Worm (Caenorhabditis elegans) whole organism, young adult: ENCODE results near the gene nra-3.

Experiments used
- B0019.2 ChIP-seq: fragments of 200-800 bp; sonication (Bioruptor generic); conservative IDR thresholded peaks from 2 replicates; pipeline ENCODE4 v1.3.6; 2022; ENCODE audit warnings: missing genetic modification reagents, missing genetic modification characterization, missing compliant biosample characterization
- B0035.1 ChIP-seq: sonication (generic microtip); optimal IDR thresholded peaks from 2 replicates; lab custom pipeline; 2016; ENCODE audit warnings: missing genetic modification characterization, mild to moderate bottlenecking, missing compliant biosample characterization, missing genotype, missing genetic modification reagents
- B0261.1 ChIP-seq: sonication (generic microtip); optimal IDR thresholded peaks from 2 replicates; lab custom pipeline; 2016; ENCODE audit warnings: mild to moderate bottlenecking, missing genetic modification characterization, moderate library complexity, missing compliant biosample characterization
- B0336.3 ChIP-seq: fragments of 200-800 bp; sonication (Bioruptor generic); IDR thresholded peaks from 2 replicates; pipeline ENCODE4 v1.3.6; 2022; ENCODE audit warnings: missing genetic modification characterization, missing compliant biosample characterization
- C06A6.2 ChIP-seq: fragments of 200-800 bp; sonication (Bioruptor generic); conservative IDR thresholded peaks from 2 replicates; pipeline ENCODE4 v1.3.6; 2022; ENCODE audit warnings: missing genetic modification characterization, missing compliant biosample characterization
- C17E4.6 ChIP-seq: fragments of 200-800 bp; sonication (Bioruptor generic); IDR thresholded peaks from 2 replicates; pipeline ENCODE4 v1.3.6; 2022; ENCODE audit warnings: missing genetic modification reagents, missing genetic modification characterization, missing compliant biosample characterization
- F10E7.11 ChIP-seq: sonication (generic microtip); optimal IDR thresholded peaks from 2 replicates; lab custom pipeline; 2017; ENCODE audit warnings: mild to moderate bottlenecking, missing genetic modification characterization, moderate library complexity, missing compliant biosample characterization
- F23B12.7 ChIP-seq: sonication (generic microtip); optimal IDR thresholded peaks from 2 replicates; lab custom pipeline; 2017; ENCODE audit warnings: missing genetic modification characterization, mild to moderate bottlenecking, missing compliant biosample characterization, antibody characterized with exemption, moderate library complexity; ENCODE audit not compliant: insufficient read depth
- K11D2.4 ChIP-seq: fragments of 200-800 bp; sonication (Bioruptor generic); IDR thresholded peaks from 2 replicates; pipeline ENCODE4 v1.3.6; 2022; ENCODE audit warnings: missing genetic modification reagents, missing genetic modification characterization, missing compliant biosample characterization
- K12H6.12 ChIP-seq: fragments of 200-800 bp; sonication (Bioruptor generic); optimal IDR thresholded peaks from 2 replicates; lab custom pipeline; 2018; ENCODE audit warnings: mild to moderate bottlenecking, missing genetic modification characterization, missing compliant biosample characterization
- Y53G8AR.9 ChIP-seq: fragments of 200-800 bp; sonication (Bioruptor generic); conservative IDR thresholded peaks from 2 replicates; pipeline ENCODE4 v1.3.6; 2022; ENCODE audit warnings: missing genetic modification reagents, missing genetic modification characterization, missing compliant biosample characterization
- Y56A3A.18 ChIP-seq: fragments of 200-800 bp; sonication (Bioruptor generic); IDR thresholded peaks from 2 replicates; pipeline ENCODE4 v1.3.6; 2022; ENCODE audit warnings: missing genetic modification reagents, missing genetic modification characterization, missing compliant biosample characterization
- Y67H2A.10 ChIP-seq: fragments of 200-800 bp; sonication (Bioruptor generic); conservative IDR thresholded peaks from 2 replicates; pipeline ENCODE4 v1.3.6; 2022; ENCODE audit warnings: missing genetic modification reagents, missing genetic modification characterization, missing compliant biosample characterization
- Y95B8A.8 ChIP-seq: fragments of 200-800 bp; sonication (Bioruptor generic); IDR thresholded peaks from 2 replicates; pipeline ENCODE4 v1.3.6; 2022; ENCODE audit warnings: missing genetic modification reagents, missing genetic modification characterization, missing compliant biosample characterization
- ZK185.1 ChIP-seq: sonication (generic microtip); optimal IDR thresholded peaks from 2 replicates; lab custom pipeline; 2016; ENCODE audit warnings: mild to moderate bottlenecking, missing genetic modification characterization, missing compliant biosample characterization; ENCODE audit not compliant: poor library complexity, severe bottlenecking
- akir-1 ChIP-seq: fragments of 200-800 bp; sonication (Bioruptor generic); optimal IDR thresholded peaks from 2 replicates; lab custom pipeline; 2018; ENCODE audit warnings: mild to moderate bottlenecking, missing genetic modification characterization, moderate library complexity, missing compliant biosample characterization
- atf-7 ChIP-seq: sonication (generic microtip); optimal IDR thresholded peaks from 2 replicates; lab custom pipeline; 2017; ENCODE audit warnings: mild to moderate bottlenecking, missing genetic modification characterization, missing compliant biosample characterization
- attf-3 ChIP-seq: fragments of 200-800 bp; sonication (Bioruptor generic); conservative IDR thresholded peaks from 2 replicates; pipeline ENCODE4 v1.3.6; 2022; ENCODE audit warnings: missing genetic modification reagents, missing genetic modification characterization, missing compliant biosample characterization
- attf-6 ChIP-seq: fragments of 200-800 bp; sonication (Bioruptor generic); IDR thresholded peaks from 2 replicates; pipeline ENCODE4 v1.3.6; 2022; ENCODE audit warnings: missing genetic modification reagents, missing genetic modification characterization, missing compliant biosample characterization
- bed-2 ChIP-seq: fragments of 200-800 bp; sonication (Bioruptor generic); IDR thresholded peaks from 2 replicates; pipeline ENCODE4 v1.3.6; 2022; ENCODE audit warnings: missing genetic modification reagents, missing genetic modification characterization, missing compliant biosample characterization
- ceh-27 ChIP-seq: fragments of 200-800 bp; sonication (Bioruptor generic); optimal IDR thresholded peaks from 2 replicates; lab custom pipeline; 2018; ENCODE audit warnings: mild to moderate bottlenecking, missing genetic modification characterization, moderate library complexity, missing compliant biosample characterization
- egrh-3 ChIP-seq: fragments of 200-800 bp; sonication (Bioruptor generic); IDR thresholded peaks from 2 replicates; pipeline ENCODE4 v1.3.6; 2022; ENCODE audit warnings: missing genetic modification reagents, missing genetic modification characterization, missing compliant biosample characterization
- ekl-4 ChIP-seq: fragments of 200-800 bp; sonication (Bioruptor generic); IDR thresholded peaks from 2 replicates; pipeline ENCODE4 v1.3.6; 2022; ENCODE audit warnings: missing genetic modification reagents, missing genetic modification characterization, missing compliant biosample characterization
- ets-4 ChIP-seq: fragments of 200-800 bp; sonication (Bioruptor generic); optimal IDR thresholded peaks from 2 replicates; lab custom pipeline; 2018; ENCODE audit warnings: mild to moderate bottlenecking, missing genetic modification characterization, missing compliant biosample characterization
- him-1 ChIP-seq: sonication (generic microtip); optimal IDR thresholded peaks from 2 replicates; lab custom pipeline; 2016; ENCODE audit warnings: missing genotype, missing genetic modification reagents, missing genetic modification characterization, missing compliant biosample characterization
- hlh-12 ChIP-seq: sonication (generic microtip); optimal IDR thresholded peaks from 2 replicates; lab custom pipeline; 2016; ENCODE audit warnings: missing genetic modification characterization, missing compliant biosample characterization
- hmg-1.2 ChIP-seq: fragments of 200-800 bp; sonication (Bioruptor generic); IDR thresholded peaks from 2 replicates; pipeline ENCODE4 v1.3.6; 2022; ENCODE audit warnings: missing genetic modification reagents, missing genetic modification characterization, missing compliant biosample characterization
- hrde-1 ChIP-seq: sonication (generic microtip); optimal IDR thresholded peaks from 2 replicates; lab custom pipeline; 2016; ENCODE audit warnings: missing genetic modification characterization, mild to moderate bottlenecking, missing compliant biosample characterization, moderate library complexity, missing genotype, missing genetic modification reagents, borderline replicate concordance
- lin-26 ChIP-seq: fragments of 200-800 bp; sonication (Bioruptor generic); IDR thresholded peaks from 2 replicates; pipeline ENCODE4 v1.3.6; 2022; ENCODE audit warnings: missing genetic modification reagents, missing genetic modification characterization, missing compliant biosample characterization
- lin-35 ChIP-seq, 3 experiments: fragments of 150-350 bp in 2 of 3; sonication (generic microtip) in 1 of 3; optimal IDR thresholded peaks; 2 replicates each; lab custom pipeline; 2014 to 2018; ENCODE audit warnings: missing biosample characterization in 3 of 3, missing genetic modification characterization in 3 of 3, missing genetic modification reagents in 3 of 3
- lin-40 ChIP-seq: sonication (generic microtip); optimal IDR thresholded peaks from 2 replicates; lab custom pipeline; 2016; ENCODE audit warnings: missing genetic modification characterization, mild to moderate bottlenecking, missing compliant biosample characterization, missing genotype, missing genetic modification reagents
- lin-54 ChIP-seq: fragments of 200-800 bp; sonication (Bioruptor generic); optimal IDR thresholded peaks from 2 replicates; lab custom pipeline; 2018; ENCODE audit warnings: mild to moderate bottlenecking, missing genetic modification characterization, missing compliant biosample characterization
- lir-1 ChIP-seq: fragments of 200-800 bp; sonication (Bioruptor generic); conservative IDR thresholded peaks from 2 replicates; pipeline ENCODE4 v1.3.6; 2022; ENCODE audit warnings: missing genetic modification reagents, missing genetic modification characterization, missing compliant biosample characterization
- mcd-1 ChIP-seq: fragments of 200-800 bp; sonication (Bioruptor generic); IDR thresholded peaks from 2 replicates; pipeline ENCODE4 v1.3.6; 2022; ENCODE audit warnings: missing genetic modification reagents, missing genetic modification characterization, missing compliant biosample characterization
- nfya-1 ChIP-seq: sonication (generic microtip); optimal IDR thresholded peaks from 2 replicates; lab custom pipeline; 2017; ENCODE audit warnings: antibody characterized with exemption, missing compliant biosample characterization, missing genetic modification characterization, borderline replicate concordance; ENCODE audit not compliant: insufficient read depth
- nfyb-1 ChIP-seq: fragments of 200-800 bp; sonication (Bioruptor generic); IDR thresholded peaks from 2 replicates; pipeline ENCODE4 v1.3.6; 2022; ENCODE audit warnings: missing genetic modification reagents, missing genetic modification characterization, missing compliant biosample characterization
- repo-1 ChIP-seq: sonication (generic microtip); optimal IDR thresholded peaks from 2 replicates; lab custom pipeline; 2017; ENCODE audit warnings: mild to moderate bottlenecking, missing genetic modification characterization, missing compliant biosample characterization
- rpc-1 ChIP-seq, 2 experiments: fragments of 150-350 bp in 1 of 2; sonication (generic microtip) in 1 of 2; optimal IDR thresholded peaks; 2 replicates each; lab custom pipeline; 2014 to 2018; ENCODE audit warnings: missing biosample characterization in 1 of 2, missing genetic modification characterization in 1 of 2, missing genetic modification reagents in 1 of 2, missing genotype in 1 of 2
- sptf-2 ChIP-seq: fragments of 200-800 bp; sonication (Bioruptor generic); optimal IDR thresholded peaks from 2 replicates; lab custom pipeline; 2018; ENCODE audit warnings: mild to moderate bottlenecking, missing genetic modification characterization, missing compliant biosample characterization
- tbp1 ChIP-seq: fragments of 200-800 bp; sonication (Bioruptor generic); optimal IDR thresholded peaks from 2 replicates; lab custom pipeline; 2018; ENCODE audit warnings: mild to moderate bottlenecking, missing genetic modification characterization, missing compliant biosample characterization
- tlf-1 ChIP-seq: fragments of 200-800 bp; sonication (Bioruptor generic); optimal IDR thresholded peaks from 2 replicates; lab custom pipeline; 2018; ENCODE audit warnings: mild to moderate bottlenecking, missing genetic modification characterization, missing compliant biosample characterization
- zfh-2 ChIP-seq: fragments of 200-800 bp; sonication (Bioruptor generic); conservative IDR thresholded peaks from 2 replicates; pipeline ENCODE4 v1.3.6; 2022; ENCODE audit warnings: missing genetic modification reagents, missing genetic modification characterization, missing compliant biosample characterization
- ztf-18 ChIP-seq: sonication (generic microtip); optimal IDR thresholded peaks from 2 replicates; lab custom pipeline; 2016; ENCODE audit warnings: missing genotype, mild to moderate bottlenecking, missing genetic modification characterization, missing compliant biosample characterization
- ztf-22 ChIP-seq: fragments of 200-800 bp; sonication (Bioruptor generic); optimal IDR thresholded peaks from 2 replicates; lab custom pipeline; 2018; ENCODE audit warnings: mild to moderate bottlenecking, missing genetic modification characterization, moderate library complexity, missing compliant biosample characterization
- ztf-3 ChIP-seq: fragments of 200-800 bp; sonication (Bioruptor generic); optimal IDR thresholded peaks from 2 replicates; lab custom pipeline; 2018; ENCODE audit warnings: mild to moderate bottlenecking, missing genetic modification characterization, missing compliant biosample characterization

The nra-3 gene

ce11 chrX:9962535-9962934 lies 31.3 kb upstream of the nra-3 start (continued):
- TF ChIP-seq nfyb-1 (GFP tag; lab: Robert Waterston, UW) (no peak), B0035.1 (tag; lab: Kevin White, UChicago) (no peak), ekl-4 (no peak)
- TF ChIP-seq, all 124 proteins: peak for 0

DNA sequence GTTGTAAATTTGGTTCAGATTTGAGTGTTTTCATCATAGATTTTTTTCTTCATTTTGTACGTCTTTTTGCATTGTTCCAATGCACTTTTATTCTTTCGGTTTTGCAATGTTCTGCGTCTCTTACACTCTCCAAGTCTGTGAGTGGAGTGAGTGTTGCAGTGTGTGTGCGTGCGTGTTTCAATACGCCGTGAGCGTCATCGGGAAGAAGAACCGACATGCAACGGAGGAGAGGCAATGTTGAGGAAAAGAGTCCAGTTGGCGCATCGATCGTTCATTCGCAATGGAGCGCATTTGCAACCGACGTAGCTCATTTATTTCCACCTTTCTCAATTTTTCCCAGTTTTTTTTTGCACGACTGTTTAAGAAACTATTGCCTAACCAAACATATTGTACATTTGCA lies 27.3 kb upstream of the nra-3 start, which contains the start of gene ZC506.1:
ZC506.1 (plus strand) TSS at position 400 of the 400 bp plus-strand sequence.
- TF ChIP-seq nfya-1 (tag; lab: Kevin White, UChicago) (no peak), K12H6.12 (tag; lab: Kevin White, UChicago) (peak; percentile 92), egrh-3 (GFP tag; lab: Robert Waterston, UW) (peak; percentile 35; the same call in 1 of the 2 replicates), B0261.1 (tag; lab: Kevin White, UChicago) (peak; percentile 10), B0336.3 (GFP tag; lab: Robert Waterston, UW) (peak; percentile 87), repo-1 (tag; lab: Kevin White, UChicago) (peak; percentile 79), Y56A3A.18 (GFP tag; lab: Robert Waterston, UW) (0 out of 2 replicates have a peak, but pooled peaks have one; percentile 60), lin-40 (peak; percentile 94), bed-2 (GFP tag; lab: Robert Waterston, UW) (0 out of 2 replicates have a peak, but pooled peaks have one; percentile 26), Y53G8AR.9 (peak; percentile 66; the same call in 1 of the 2 replicates), attf-3 (GFP tag; lab: Robert Waterston, UW) (no peak), hrde-1 (tag; lab: Kevin White, UChicago) (no peak), F23B12.7 (peak; percentile 83), attf-6 (GFP tag; lab: Robert Waterston, UW) (no peak), rpc-1 (optimal IDR thresholded peaks at IDR 0.05; lab: Kevin White, UChicago) (no peak), rpc-1 (tag; optimal IDR thresholded peaks at IDR 0.05; lab: Kevin White, UChicago) (no peak), ceh-27 (GFP tag; lab: Kevin White, UChicago) (peak; percentile 94), C06A6.2 (GFP tag; lab: Robert Waterston, UW) (peak; percentile 71), K11D2.4 (GFP tag; lab: Robert Waterston, UW) (peak; percentile 82), F10E7.11 (tag; lab: Kevin White, UChicago) (no peak), Y67H2A.10 (GFP tag; lab: Robert Waterston, UW) (peak; percentile 42; the same call in 1 of the 2 replicates), ztf-18 (tag; lab: Kevin White, UChicago) (peak; percentile 60), zfh-2 (peak; percentile 89), B0019.2 (GFP tag; lab: Robert Waterston, UW) (no peak), lin-26 (GFP tag; lab: Robert Waterston, UW) (peak; percentile 60; the same call in 1 of the 2 replicates), lir-1 (peak; percentile 100), him-1 (tag; lab: Kevin White, UChicago) (no peak), ztf-3 (GFP tag; lab: Kevin White, UChicago) (peak; percentile 19), ZK185.1 (peak; percentile 66), tbp1 (GFP tag; lab: Kevin White, UChicago) (peak; percentile 63), lin-35 (GFP tag; optimal IDR thresholded peaks at IDR 0.05; lab: Kevin White, UChicago) (peak in 1 of 3 experiments; percentile 56), lin-54 (GFP tag; lab: Kevin White, UChicago) (peak; percentile 59), C17E4.6 (GFP tag; lab: Robert Waterston, UW) (peak; percentile 62; the same call in 1 of the 2 replicates), mcd-1 (peak; percentile 99), hmg-1.2 (GFP tag; lab: Robert Waterston, UW) (peak; percentile 84), Y95B8A.8 (no peak), ztf-22 (GFP tag; lab: Kevin White, UChicago) (peak; percentile 39), atf-7 (tag; lab: Kevin White, UChicago) (peak; percentile 76), akir-1 (GFP tag; lab: Kevin White, UChicago) (no peak), tlf-1 (GFP tag; lab: Kevin White, UChicago) (peak; percentile 74), sptf-2 (GFP tag; lab: Kevin White, UChicago) (no peak), hlh-12 (tag; lab: Kevin White, UChicago) (no peak), ets-4 (peak; percentile 66)
